Fruit fly (Drosophila melanogaster): Measurements from ENCODE around the gene CG1636.

The CG1636 gene

dm6 chrX:8254739-8255326, 18.4 kb upstream of the CG1636 start (continued):
- no peak for TF ChIP-seq CG5180 (GFP tag; optimal IDR thresholded peaks at IDR 0.05)
- no peak for TF ChIP-seq E2f1 (GFP tag; IDR thresholded peaks at IDR 0.05)
- TF ChIP-seq CG4707 (GFP tag; optimal IDR thresholded peaks at IDR 0.05): no peak
- no peak for TF ChIP-seq Elba2 (GFP tag; optimal IDR thresholded peaks at IDR 0.05)
- no peak for TF ChIP-seq CG18011 (GFP tag; optimal IDR thresholded peaks at IDR 0.05)
- TF ChIP-seq ems (GFP tag; optimal IDR thresholded peaks at IDR 0.05): no peak
- no peak for TF ChIP-seq CG10979 (tag; optimal IDR thresholded peaks at IDR 0.05)
- TF ChIP-seq Mad (GFP tag; optimal IDR thresholded peaks at IDR 0.05): no peak
- peak; percentile 27; the same call in 1 of the 2 replicates for TF ChIP-seq CG10366 (GFP tag; IDR thresholded peaks at IDR 0.05)
- TF ChIP-seq vvl (GFP tag; IDR thresholded peaks at IDR 0.05): peak; percentile 42; the same call in 1 of the 2 replicates
- TF ChIP-seq dmrt99B (tag; optimal IDR thresholded peaks at IDR 0.05): peak; percentile 48
- TF ChIP-seq Rfx (GFP tag; IDR thresholded peaks at IDR 0.05): no peak
- no peak for TF ChIP-seq da (GFP tag; optimal IDR thresholded peaks at IDR 0.05)
- no peak for TF ChIP-seq fru (optimal IDR thresholded peaks at IDR 0.05)
- no peak for TF ChIP-seq Dfd (GFP tag; optimal IDR thresholded peaks at IDR 0.05)
- TF ChIP-seq inv (GFP tag; IDR thresholded peaks at IDR 0.05; ENCODE audit: partially characterized antibody): no peak
- TF ChIP-seq Opbp (GFP tag; IDR thresholded peaks at IDR 0.05; ENCODE audit: partially characterized antibody): no peak
- no peak for TF ChIP-seq mam (GFP tag; optimal IDR thresholded peaks at IDR 0.05)
- TF ChIP-seq disco-r (GFP tag; optimal IDR thresholded peaks at IDR 0.05): no peak
- TF ChIP-seq croc (GFP tag; conservative IDR thresholded peaks at IDR 0.05): no peak
- TF ChIP-seq CG18764 (GFP tag; optimal IDR thresholded peaks at IDR 0.05): no peak
- TF ChIP-seq CG2889 (GFP tag; IDR thresholded peaks at IDR 0.05): no peak
- no peak for TF ChIP-seq CG13123 (GFP tag; optimal IDR thresholded peaks at IDR 0.05)
- TF ChIP-seq CG17802 (tag; optimal IDR thresholded peaks at IDR 0.05): no peak
- no peak for TF ChIP-seq CG5953 (GFP tag; IDR thresholded peaks at IDR 0.05)
- TF ChIP-seq br (optimal IDR thresholded peaks at IDR 0.05): no peak
- TF ChIP-seq CG9797 (GFP tag; optimal IDR thresholded peaks at IDR 0.05): no peak
- TF ChIP-seq CHES-1-like (GFP tag; optimal IDR thresholded peaks at IDR 0.05): no peak
- TF ChIP-seq CTCF (GFP tag; optimal IDR thresholded peaks at IDR 0.05): no peak
- TF ChIP-seq BtbVII (GFP tag; optimal IDR thresholded peaks at IDR 0.05): no peak
- no peak for TF ChIP-seq corto (GFP tag; optimal IDR thresholded peaks at IDR 0.05)
- no peak for TF ChIP-seq caup (GFP tag; optimal IDR thresholded peaks at IDR 0.05; ENCODE audit: severe bottlenecking)
- TF ChIP-seq fd64A (GFP tag; optimal IDR thresholded peaks at IDR 0.05): no peak
- TF ChIP-seq Mrtf (GFP tag; IDR thresholded peaks at IDR 0.05): no peak
- TF ChIP-seq sim (GFP tag; IDR thresholded peaks at IDR 0.05): no peak
- TF ChIP-seq cas (GFP tag; IDR thresholded peaks at IDR 0.05): no peak
- TF ChIP-seq Atf-2 (GFP tag; optimal IDR thresholded peaks at IDR 0.05): no peak
- TF ChIP-seq D19B (GFP tag; optimal IDR thresholded peaks at IDR 0.05): no peak
- TF ChIP-seq gce (GFP tag; IDR thresholded peaks at IDR 0.05): no peak
- no peak for TF ChIP-seq CG9437 (GFP tag; optimal IDR thresholded peaks at IDR 0.05)
- no peak for TF ChIP-seq rib (GFP tag; IDR thresholded peaks at IDR 0.05)
- no peak for TF ChIP-seq CG33213 (GFP tag; optimal IDR thresholded peaks at IDR 0.05)
- no peak for TF ChIP-seq CG3163 (GFP tag; optimal IDR thresholded peaks at IDR 0.05)
- TF ChIP-seq CG2712 (tag; optimal IDR thresholded peaks at IDR 0.05): no peak
- no peak for TF ChIP-seq CG9876 (GFP tag; optimal IDR thresholded peaks at IDR 0.05)
- no peak for TF ChIP-seq Ets97D (GFP tag; optimal IDR thresholded peaks at IDR 0.05)
- TF ChIP-seq Pdp1 (GFP tag; optimal IDR thresholded peaks at IDR 0.05): no peak
- no peak for TF ChIP-seq sqz (GFP tag; optimal IDR thresholded peaks at IDR 0.05)
- TF ChIP-seq wdn (GFP tag; IDR thresholded peaks at IDR 0.05): no peak
- no peak for TF ChIP-seq jumu (GFP tag; optimal IDR thresholded peaks at IDR 0.05)
- no peak for TF ChIP-seq ssp (GFP tag; IDR thresholded peaks at IDR 0.05)
- peak; percentile 13; the same call in 1 of the 2 replicates for TF ChIP-seq CG14441 (GFP tag; IDR thresholded peaks at IDR 0.05)
- no peak for TF ChIP-seq CG16863 (GFP tag; optimal IDR thresholded peaks at IDR 0.05)
